Worm (Caenorhabditis elegans) whole organism, L2 larva: ENCODE measurements around the gene srw-100.

Experiments
- ama-1 ChIP-seq: fragments of 150-350 bp; optimal IDR thresholded peaks from 2 replicates; lab custom pipeline; 2018; ENCODE audit warnings: inconsistent platforms
- ceh-82 ChIP-seq: fragments of 150-350 bp; optimal IDR thresholded peaks from 2 replicates; lab custom pipeline; 2014; ENCODE audit warnings: missing biosample characterization, missing genetic modification characterization
- gmeb-1 ChIP-seq: fragments of 150-350 bp; optimal IDR thresholded peaks from 2 replicates; lab custom pipeline; 2014; ENCODE audit warnings: missing biosample characterization, missing genetic modification characterization
- lsy-2 ChIP-seq, 2 experiments: fragments of 150-350 bp in 1 of 2; sonication (generic microtip) in 1 of 2; optimal IDR thresholded peaks; 2 replicates each; lab custom pipeline; 2014 to 2017; ENCODE audit warnings: missing biosample characterization in 2 of 2, missing genetic modification characterization in 2 of 2
- nhr-11 ChIP-seq: fragments of 150-350 bp; optimal IDR thresholded peaks from 2 replicates; lab custom pipeline; 2014; ENCODE audit warnings: missing biosample characterization, missing genetic modification characterization
- nhr-237 ChIP-seq: fragments of 150-350 bp; optimal IDR thresholded peaks from 2 replicates; lab custom pipeline; 2014; ENCODE audit warnings: missing biosample characterization, missing genetic modification characterization
- ztf-11 ChIP-seq: sonication (generic microtip); optimal IDR thresholded peaks from 2 replicates; lab custom pipeline; 2017; ENCODE audit warnings: missing biosample characterization, missing genetic modification characterization

- TF ChIP-seq ceh-82 (tag; lab: Kevin White, UChicago) (no peak), gmeb-1 (tag; lab: Kevin White, UChicago) (no peak), ztf-11 (tag; lab: Kevin White, UChicago) (no peak), nhr-237 (tag; lab: Kevin White, UChicago) (no peak), nhr-11 (no peak), lsy-2 (tag; optimal IDR thresholded peaks at IDR 0.05; lab: Kevin White, UChicago) (no peak), ama-1 (no peak)
Measured at ce11 chrV:1760682-1761081, 49.7 kb downstream of the srw-100 start, which contains the start of gene clec-205.
